Fruit fly (Drosophila melanogaster): ENCODE results near the gene bor.

The bor gene

DNA sequence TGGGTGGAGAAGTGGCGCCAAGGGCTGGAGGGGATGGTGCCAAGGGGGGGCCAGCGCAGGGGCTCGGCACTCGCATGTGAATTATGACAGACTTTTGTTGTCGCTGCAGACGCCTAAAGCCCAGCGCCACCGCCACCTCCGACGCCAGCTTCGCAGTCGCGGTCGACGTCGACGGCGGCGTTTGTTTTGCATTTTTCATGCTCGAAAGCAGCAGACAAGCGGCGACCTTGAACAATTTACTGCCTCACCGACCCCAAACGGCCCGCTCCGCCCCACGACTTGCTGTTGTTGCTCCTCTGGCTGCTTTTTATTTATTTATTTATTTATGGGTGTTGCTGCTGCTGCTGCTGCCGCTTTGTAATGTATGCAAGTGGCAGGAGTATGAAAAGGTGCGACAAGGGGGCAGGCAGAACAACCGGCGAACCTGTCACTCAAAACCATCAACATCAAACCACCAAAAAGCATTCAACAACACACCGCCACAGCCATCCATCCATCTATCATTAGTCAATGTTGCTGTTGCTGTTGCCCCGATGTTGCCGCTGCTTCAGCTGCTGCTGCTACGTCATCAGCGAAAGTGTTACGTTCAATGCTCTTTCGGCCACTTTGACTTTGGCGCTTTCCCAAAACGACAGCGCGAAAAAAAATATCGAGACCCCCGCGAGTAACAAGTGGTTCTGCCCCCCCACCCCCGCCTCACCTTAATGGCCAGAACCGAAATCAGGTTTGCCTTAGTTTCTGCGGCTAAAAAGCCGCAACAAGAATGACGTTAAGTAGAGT lies 45.5 kb downstream of the bor start:
- TF ChIP-seq noc (tag; optimal IDR thresholded peaks at IDR 0.05) = no peak

DNA sequence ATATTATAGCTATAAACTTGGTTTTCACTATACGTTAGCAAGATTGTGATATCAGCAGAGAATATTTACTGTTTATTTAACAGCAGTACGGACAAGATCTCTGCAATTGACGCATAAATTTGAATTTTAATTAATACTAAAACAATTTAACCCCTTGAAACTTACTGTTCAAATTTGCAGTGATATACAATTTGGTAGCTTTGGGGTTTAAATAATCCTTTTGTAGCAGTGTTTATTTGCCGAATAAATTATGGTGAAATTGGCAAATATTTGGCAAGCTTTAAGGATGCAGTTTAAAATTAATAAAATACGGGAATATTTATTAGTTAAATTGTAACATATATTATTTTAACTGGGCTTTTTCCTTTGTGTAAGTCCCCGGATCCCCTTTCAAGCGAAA lies 46.5 kb downstream of the bor start:
- TF ChIP-seq noc (tag; optimal IDR thresholded peaks at IDR 0.05) = no peak

DNA sequence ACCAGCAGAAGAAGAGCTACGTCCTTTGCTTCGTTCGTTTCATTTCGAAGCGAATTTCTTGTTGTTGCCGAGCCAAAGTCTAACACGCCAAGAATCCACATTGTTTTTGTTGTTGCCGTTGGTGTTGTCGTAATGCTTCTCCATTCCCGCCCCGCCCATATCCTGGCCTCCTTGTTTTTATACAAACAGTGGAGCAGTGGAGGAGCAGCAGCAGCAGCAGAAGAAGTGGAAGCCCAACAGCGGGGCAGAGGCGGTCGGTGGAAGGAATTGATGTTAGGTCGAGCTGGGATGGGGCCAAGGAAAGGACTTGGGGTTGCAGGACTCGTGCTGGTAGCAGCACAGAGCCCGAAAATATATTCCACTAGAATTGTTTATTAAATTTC lies 48.6 kb downstream of the bor start:
- no peak for TF ChIP-seq noc (tag; optimal IDR thresholded peaks at IDR 0.05)

DNA sequence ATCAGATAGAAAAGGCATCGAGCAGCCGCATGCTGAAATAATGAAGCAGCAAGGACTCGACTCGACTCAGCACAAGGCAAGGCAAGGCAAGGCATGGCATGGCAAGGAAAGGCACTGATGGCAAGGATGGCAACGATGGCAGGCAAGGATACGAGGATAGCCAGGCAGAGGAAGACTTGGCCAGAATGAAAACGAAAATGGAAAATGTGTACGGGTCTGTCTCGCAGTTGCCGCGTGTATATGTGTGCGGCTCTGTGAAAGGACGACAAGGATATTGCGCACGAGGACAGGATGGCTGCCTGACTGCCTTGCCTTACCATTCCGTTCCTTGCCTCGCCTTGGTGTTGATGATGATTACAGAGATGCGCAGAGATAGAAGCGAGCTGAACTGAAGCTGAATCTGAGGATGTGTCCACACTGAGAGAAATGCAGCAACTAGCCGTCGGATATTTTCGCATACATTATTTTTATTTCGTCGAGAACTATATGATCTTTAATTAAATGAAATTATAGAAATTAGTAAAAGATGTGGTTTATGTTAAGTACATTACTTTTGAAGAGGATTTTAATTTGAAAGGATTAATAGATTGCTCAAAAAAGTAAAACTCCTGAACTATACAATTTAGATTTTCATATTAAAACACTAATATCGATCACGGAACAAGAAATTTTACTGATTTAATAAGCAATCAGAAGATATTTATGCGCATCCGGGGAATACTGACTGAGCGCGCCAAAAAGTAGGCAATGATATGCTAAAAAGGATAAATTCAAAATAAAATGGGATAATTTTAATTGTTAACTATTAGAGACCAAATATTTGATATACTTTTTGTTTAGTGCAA lies 49.2 kb downstream of the bor start:
- TF ChIP-seq noc (tag; optimal IDR thresholded peaks at IDR 0.05) = no peak

DNA sequence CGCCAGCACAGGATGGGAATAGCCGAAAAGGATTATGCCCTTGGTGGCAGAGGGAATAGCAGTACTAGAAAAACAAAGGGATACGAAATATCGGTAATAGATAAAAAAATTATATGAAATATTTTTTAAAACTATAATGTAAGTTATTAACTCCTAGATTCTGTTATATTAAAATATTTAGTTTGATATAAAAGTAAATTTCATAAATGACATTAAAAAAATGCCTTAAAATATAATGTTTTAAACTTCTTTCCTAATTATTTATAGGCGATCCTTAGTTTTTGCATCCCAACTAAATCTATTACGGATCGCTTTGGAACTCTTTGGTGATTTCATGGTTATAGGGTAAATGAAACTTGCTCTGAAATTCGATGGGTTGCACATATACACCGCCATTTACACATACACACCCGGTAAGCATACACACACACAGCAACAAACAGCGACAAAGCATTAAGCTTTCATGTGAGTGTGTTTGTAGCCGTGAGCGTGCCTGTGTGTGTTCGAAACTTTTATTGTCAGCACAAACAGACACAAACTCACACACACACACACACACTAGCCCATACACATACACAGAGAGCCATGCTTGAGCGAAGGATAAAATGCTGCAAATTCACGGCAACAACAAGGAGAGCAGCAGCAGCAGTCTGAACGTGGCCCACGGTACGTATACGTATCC lies 50.0 kb downstream of the bor start:
- TF ChIP-seq noc (tag; optimal IDR thresholded peaks at IDR 0.05) = no peak

DNA sequence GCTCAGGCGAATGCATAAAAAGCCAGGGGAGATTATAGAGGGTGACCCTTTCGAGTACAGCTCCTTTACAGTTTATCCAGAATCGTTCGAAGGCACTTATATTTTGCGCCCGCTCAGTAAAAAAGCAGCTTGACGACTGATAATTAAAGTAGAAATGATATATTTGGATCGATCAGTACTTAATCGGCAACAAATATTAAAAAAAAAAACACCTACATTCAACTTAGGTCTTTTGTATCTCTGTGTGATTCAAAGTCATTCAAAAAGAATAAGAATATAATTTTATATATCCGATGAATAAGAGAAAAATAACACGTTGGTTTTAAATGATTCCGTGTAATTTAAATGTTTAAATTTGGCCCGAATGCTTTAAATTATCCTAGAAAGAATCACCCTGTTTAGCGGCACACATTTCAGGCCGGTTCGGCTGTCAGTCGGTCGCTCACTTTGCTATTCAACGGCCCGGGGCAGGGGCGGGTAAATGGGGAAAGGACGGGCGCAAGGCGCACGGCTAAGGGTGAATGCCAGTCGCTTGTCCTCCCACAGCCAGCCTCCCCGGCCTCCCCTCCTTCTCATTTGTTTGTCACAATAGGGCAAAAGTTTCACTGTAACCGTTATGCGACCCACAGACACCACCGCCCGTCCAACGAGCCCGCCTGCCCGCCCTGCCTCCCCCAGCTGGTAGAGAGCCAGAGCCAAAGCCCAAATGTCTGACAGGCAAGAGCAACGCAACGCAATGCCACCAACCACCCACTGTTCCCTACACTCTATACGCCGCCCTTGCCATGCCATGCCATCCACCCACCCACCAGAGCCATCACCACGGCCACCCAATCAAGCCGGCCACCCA lies 50.8 kb downstream of the bor start:
- TF ChIP-seq noc (tag; optimal IDR thresholded peaks at IDR 0.05) = no peak

DNA sequence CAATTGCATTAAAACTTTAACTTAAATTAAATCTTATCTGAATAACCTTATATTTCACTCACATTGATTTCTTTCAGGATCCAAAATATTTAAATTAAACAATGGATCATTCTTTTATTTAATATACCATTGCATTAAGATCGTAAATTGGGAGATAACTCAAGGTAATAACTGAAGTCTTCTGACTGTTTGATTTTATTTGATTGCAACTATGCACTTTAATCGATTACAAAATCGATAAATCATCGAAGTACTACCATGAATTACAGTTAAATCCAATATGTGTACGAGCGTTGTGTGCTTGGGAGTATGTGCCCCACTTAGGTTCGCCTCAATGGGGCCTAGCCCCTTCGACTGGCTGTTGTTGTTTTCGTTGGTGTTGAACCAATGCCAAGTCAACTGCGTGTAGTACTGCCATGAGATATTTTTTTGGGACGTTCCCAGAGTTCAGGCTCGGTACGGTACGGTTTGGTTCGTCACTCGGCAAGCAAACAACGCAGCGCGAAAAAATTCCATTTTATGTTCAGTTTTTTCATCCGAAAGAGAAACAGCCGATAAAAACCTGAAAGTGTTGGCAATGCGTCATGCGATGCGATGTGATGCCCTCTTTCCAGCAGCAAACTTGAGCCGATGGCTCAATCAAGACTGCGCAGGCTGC lies 51.9 kb downstream of the bor start:
- no peak for TF ChIP-seq noc (tag; optimal IDR thresholded peaks at IDR 0.05)
